Worm (Caenorhabditis elegans): ENCODE measurements around the gene sru-25.

Gene sru-25

DNA sequence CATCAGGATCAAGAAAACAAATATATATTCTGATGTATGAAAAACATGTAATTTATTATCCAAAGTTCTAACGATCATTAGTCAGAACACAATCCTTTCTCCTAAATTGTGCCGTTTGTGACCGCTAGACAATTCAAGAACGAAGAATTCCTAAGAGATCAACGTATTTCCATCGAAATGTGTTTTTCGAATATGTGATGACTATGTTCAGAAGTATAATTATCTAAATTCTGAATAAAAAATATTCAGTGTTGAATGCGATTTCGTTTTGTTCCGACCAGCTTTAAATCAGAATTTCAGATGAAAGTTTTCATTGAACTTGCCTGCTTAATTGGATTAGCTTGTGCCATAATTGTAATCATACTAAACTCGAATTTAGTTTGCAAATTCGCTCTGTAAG, 28.1 kb upstream of the sru-25 start, which contains the start of gene srbc-37:
TSS of gene srbc-37 (plus strand) at position 301 of the 400 bp plus-strand sequence.
- TF ChIP-seq sem-2 (GFP tag; optimal IDR thresholded peaks at IDR 0.05) (no peak), drap-1 (GFP tag; optimal IDR thresholded peaks at IDR 0.05) (no peak)

DNA sequence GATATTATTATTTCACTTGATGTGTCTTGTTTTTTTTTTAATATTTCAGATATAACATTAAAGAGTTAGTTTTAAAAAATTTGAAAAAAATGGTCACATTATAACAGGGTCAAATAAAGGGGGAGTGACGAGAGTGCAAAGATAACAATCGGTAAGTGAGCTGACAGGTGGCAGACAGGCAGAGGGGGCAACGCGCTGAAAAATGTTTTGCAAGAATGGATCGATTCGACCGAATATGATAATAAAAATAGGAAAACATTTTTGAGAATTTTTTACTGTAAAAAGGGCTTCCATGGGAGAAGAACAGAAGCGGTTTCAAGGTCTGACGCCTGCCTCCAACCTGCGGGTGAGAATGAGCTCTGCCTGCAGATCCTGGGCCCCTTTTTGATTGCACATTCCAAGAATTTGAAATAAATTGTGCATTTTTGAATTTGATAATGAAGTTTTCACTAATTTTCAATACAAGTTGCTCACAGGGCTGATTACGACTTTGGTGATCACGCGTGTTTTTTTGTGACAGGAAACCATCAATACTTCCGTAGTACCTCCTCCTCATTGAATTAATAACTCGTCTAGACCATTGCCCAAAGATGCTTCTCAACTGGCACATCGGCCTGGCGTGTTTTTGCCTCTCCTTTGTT, 25.5 kb upstream of the sru-25 start, which contains the start of the genes ugt-29 and srx-5:
TSS of gene ugt-29 (minus strand) at position 101 of the 641 bp plus-strand sequence.
TSS of gene srx-5 (plus strand) at position 591 of the 641 bp plus-strand sequence.
- no peak for TF ChIP-seq unc-62 (GFP tag; optimal IDR thresholded peaks at IDR 0.05)
- TF ChIP-seq tbx-8 (GFP tag; optimal IDR thresholded peaks at IDR 0.05), result no peak
- TF ChIP-seq mls-2 (tag; optimal IDR thresholded peaks at IDR 0.05), result no peak
- TF ChIP-seq nhr-12 (tag; optimal IDR thresholded peaks at IDR 0.05), result no peak
- TF ChIP-seq snpc-4 (tag; optimal IDR thresholded peaks at IDR 0.05), result no peak
- TF ChIP-seq sem-2 (GFP tag; optimal IDR thresholded peaks at IDR 0.05), result no peak
- TF ChIP-seq ztf-11 (tag; optimal IDR thresholded peaks at IDR 0.05), result no peak

DNA sequence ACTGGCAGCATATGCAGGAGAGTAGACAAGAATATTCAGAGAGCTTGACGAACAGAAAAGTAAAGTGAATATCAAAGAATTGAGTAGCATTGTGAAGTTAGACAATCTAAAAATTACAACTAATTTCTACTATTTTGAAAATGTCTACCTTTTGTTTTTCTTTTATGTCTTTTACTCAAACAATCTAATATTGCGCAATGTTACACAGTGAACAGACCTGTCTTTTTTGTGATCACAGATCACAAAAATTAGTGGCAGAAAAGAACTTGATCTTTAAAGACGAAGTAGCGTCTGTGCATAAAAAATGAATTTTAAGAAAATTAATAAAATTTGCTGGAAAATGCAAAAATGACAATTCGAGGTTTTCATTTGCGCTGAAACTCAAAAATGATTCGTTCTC, 24.9 kb upstream of the sru-25 start:
- TF ChIP-seq zip-8 (tag; optimal IDR thresholded peaks at IDR 0.05), result peak; percentile 74
- TF ChIP-seq lsy-2 (tag; optimal IDR thresholded peaks at IDR 0.05), result no peak

DNA sequence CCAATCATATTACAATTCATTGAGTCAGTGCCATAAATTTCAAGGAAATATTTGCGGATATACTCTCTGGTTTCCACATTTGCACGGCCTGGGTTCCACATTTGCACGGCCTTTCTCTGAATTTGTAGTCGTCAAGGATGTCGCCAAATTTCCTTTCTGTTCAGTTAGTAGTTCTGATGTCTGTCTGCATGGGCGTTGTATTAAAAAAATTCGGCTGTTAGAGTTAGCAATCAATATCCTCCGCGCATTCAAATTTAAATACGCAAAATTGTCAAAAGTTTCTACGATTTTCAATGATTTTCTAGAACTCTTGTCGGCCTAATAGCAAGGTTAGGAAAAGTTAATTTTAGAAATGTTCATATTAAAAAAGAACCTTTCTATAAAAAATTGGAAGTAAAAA, 21.8 kb upstream of the sru-25 start, which contains the start of gene srj-52:
TSS of gene srj-52 (minus strand) at position 101 of the 400 bp plus-strand sequence.
- TF ChIP-seq snpc-4 (tag; optimal IDR thresholded peaks at IDR 0.05), result no peak
- no peak for TF ChIP-seq unc-39 (tag; optimal IDR thresholded peaks at IDR 0.05)
- no peak for TF ChIP-seq mls-2 (tag; optimal IDR thresholded peaks at IDR 0.05)
- TF ChIP-seq zip-8 (tag; optimal IDR thresholded peaks at IDR 0.05), result no peak
- no peak for TF ChIP-seq drap-1 (GFP tag; optimal IDR thresholded peaks at IDR 0.05)
- no peak for TF ChIP-seq nhr-28 (tag; optimal IDR thresholded peaks at IDR 0.05)
- TF ChIP-seq lsy-2 (tag; optimal IDR thresholded peaks at IDR 0.05), result no peak
- TF ChIP-seq sem-2 (GFP tag; optimal IDR thresholded peaks at IDR 0.05), result no peak
- TF ChIP-seq tbx-8 (GFP tag; optimal IDR thresholded peaks at IDR 0.05), result no peak
- TF ChIP-seq mab-5 (tag; optimal IDR thresholded peaks at IDR 0.05), result no peak
- TF ChIP-seq flh-1 (GFP tag; optimal IDR thresholded peaks at IDR 0.05), result no peak
- TF ChIP-seq ztf-11 (tag; optimal IDR thresholded peaks at IDR 0.05), result no peak

DNA sequence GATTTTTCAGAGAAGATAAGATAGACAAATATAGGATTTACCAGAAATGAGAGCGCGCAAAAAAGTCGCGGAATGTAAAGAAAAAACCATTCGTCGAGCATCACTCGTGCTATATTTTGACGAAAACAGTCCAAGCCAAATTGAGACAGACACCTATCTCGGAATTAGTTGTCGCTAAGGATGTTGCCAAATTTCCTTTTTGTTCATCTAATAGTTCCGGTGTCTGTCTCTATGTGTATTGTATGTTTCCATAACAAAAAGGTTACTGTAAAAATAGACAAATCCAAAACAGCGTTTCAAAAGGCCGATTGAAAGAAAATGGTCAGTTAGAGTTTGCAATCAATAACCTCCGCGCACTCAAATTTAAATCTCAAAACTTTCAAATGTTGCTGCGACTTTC, 20.5 kb upstream of the sru-25 start, which contains the start of gene srj-53:
TSS of gene srj-53 (minus strand) at position 101 of the 400 bp plus-strand sequence.
- TF ChIP-seq nhr-2 (tag; optimal IDR thresholded peaks at IDR 0.05) (no peak), flh-1 (GFP tag; optimal IDR thresholded peaks at IDR 0.05) (no peak), ceh-39 (tag; optimal IDR thresholded peaks at IDR 0.05) (no peak), tbx-8 (GFP tag; optimal IDR thresholded peaks at IDR 0.05) (no peak), elt-3 (tag; optimal IDR thresholded peaks at IDR 0.05) (no peak), pha-4 (tag; optimal IDR thresholded peaks at IDR 0.05) (no peak), sptf-1 (tag; optimal IDR thresholded peaks at IDR 0.05) (no peak), nhr-76 (tag; optimal IDR thresholded peaks at IDR 0.05) (no peak), nhr-237 (tag; optimal IDR thresholded peaks at IDR 0.05) (no peak), unc-120 (tag; optimal IDR thresholded peaks at IDR 0.05; ENCODE audit: poor library complexity, severe bottlenecking) (no peak), ceh-83 (GFP tag; optimal IDR thresholded peaks at IDR 0.05) (no peak), lin-13 (tag; optimal IDR thresholded peaks at IDR 0.05) (no peak)

DNA sequence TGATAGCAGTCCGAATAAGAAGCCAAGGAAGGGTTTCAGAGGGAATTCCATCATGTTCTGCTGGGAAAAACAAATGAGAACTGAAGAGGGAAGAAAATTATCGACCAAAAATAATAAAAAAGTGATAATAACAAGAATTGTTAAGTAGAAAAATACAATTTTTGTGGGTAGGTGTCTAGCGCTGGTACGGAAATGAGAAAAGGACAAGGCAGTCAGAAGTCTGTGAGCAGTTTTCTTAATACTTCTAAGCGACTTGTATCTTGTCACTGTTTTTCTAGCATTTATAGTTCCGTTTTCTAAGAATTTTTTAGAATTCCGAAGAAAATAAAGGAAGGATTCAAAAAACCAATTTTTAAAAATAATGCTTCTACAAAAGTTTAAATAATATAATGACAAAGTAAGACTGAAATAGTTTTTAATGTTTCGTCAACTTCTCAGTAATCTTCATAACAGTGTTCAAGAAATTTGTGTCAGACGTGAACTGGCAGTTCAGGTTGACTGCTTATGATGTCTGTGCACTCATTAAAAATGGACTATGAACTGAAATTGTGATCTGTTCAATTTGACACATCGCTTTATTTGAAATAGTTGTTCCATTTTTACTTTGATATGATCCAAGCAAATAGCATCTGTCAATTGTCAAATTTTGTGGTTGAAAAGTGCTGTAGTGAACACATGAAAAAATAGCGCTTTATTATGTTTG, 18.8 kb upstream of the sru-25 start, which contains the start of gene srx-4:
TSS of gene srx-4 (minus strand) at position 51 of the 703 bp plus-strand sequence.
- TF ChIP-seq nhr-76 (tag; optimal IDR thresholded peaks at IDR 0.05) (no peak), sptf-1 (tag; optimal IDR thresholded peaks at IDR 0.05) (no peak), hlh-1 (tag; optimal IDR thresholded peaks at IDR 0.05) (no peak), snpc-4 (tag; optimal IDR thresholded peaks at IDR 0.05) (no peak), nhr-2 (tag; optimal IDR thresholded peaks at IDR 0.05) (no peak), mep-1 (tag; optimal IDR thresholded peaks at IDR 0.05) (no peak), lin-13 (tag; optimal IDR thresholded peaks at IDR 0.05) (no peak)

DNA sequence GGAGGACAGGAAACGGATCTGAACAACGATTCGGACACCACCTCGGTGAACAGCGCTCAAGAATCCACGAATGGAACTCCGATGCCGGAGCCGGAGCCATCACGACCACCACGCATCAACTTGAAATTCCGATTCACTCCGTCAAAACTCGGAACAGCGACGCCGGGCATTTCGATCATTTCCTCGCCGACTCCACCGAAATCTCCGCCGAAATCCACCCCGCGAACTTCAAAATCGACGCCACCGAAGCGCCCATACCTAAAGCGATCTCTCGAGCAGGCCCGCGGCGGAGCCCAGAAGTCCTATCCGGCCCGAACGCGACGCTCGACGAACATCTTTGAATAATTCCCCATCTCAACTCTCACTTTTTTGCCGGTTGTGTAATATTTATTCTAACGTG, 15.4 kb upstream of the sru-25 start:
- TF ChIP-seq pha-4 (tag; optimal IDR thresholded peaks at IDR 0.05) (no peak), drap-1 (GFP tag; optimal IDR thresholded peaks at IDR 0.05) (no peak), ceh-39 (tag; optimal IDR thresholded peaks at IDR 0.05) (no peak), nhr-237 (tag; optimal IDR thresholded peaks at IDR 0.05) (no peak), mab-5 (tag; optimal IDR thresholded peaks at IDR 0.05) (no peak), zip-8 (tag; optimal IDR thresholded peaks at IDR 0.05) (no peak), unc-120 (tag; optimal IDR thresholded peaks at IDR 0.05; ENCODE audit: poor library complexity, severe bottlenecking) (no peak), lsy-2 (tag; optimal IDR thresholded peaks at IDR 0.05) (no peak)

Measured in whole organism, mixed stage, embryonic.